Worm (Caenorhabditis elegans) whole organism, L4/young adult: ENCODE results near the gene frh-1.

Experiments
- W03F9.2 ChIP-seq: fragments of 150-350 bp; optimal IDR thresholded peaks from 2 replicates; lab custom pipeline; 2014; ENCODE audit warnings: missing biosample characterization, missing genetic modification characterization
- dao-5 ChIP-seq: sonication (generic microtip); optimal IDR thresholded peaks from 2 replicates; lab custom pipeline; 2016; ENCODE audit warnings: missing genotype, missing genetic modification characterization, moderate library complexity, missing compliant biosample characterization
- him-1 ChIP-seq: sonication (generic microtip); optimal IDR thresholded peaks from 2 replicates; lab custom pipeline; 2016; ENCODE audit warnings: missing genotype, missing genetic modification reagents, missing genetic modification characterization, missing compliant biosample characterization

Gene frh-1

ce11 chrII:5899080-5899479 is 18.1 kb upstream of the frh-1 start:
- no peak for TF ChIP-seq dao-5 (tag; lab: Kevin White, UChicago)
- TF ChIP-seq him-1 (tag; lab: Kevin White, UChicago) = no peak
- TF ChIP-seq W03F9.2 (tag; lab: Kevin White, UChicago) = no peak

DNA sequence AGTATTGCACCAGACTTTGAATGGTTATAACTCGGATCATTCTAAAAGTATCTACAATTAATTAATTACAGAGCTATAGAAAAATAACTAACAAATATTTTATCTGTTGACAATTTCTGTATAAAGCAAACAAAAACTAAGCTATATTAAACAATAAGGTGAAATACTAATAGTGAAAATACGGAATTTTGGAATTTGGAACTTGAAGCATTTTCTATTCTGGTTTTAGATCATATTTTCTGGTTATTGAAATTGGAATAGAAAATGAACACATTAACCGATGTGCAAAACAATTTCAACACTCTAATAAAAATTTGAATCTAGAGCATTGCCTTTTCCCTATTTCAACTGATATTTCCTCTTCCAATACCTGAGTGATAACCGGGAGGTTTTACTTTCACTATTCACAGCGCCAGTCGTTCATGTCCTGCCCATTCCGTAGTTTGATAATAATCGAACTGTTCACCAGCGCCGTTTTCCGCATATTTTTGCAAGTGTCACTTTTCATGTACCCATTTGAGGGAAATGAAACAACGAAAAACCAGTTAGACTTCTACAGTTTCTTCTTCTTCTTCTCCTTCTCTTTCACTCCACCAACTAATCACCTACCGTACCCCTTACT is 17.2 kb upstream of the frh-1 start:
- TF ChIP-seq dao-5 (tag; lab: Kevin White, UChicago) (no peak), W03F9.2 (tag; lab: Kevin White, UChicago) (peak; percentile 16)

ce11 chrII:5901407-5902026 is 15.7 kb upstream of the frh-1 start:
- TF ChIP-seq dao-5 (tag; lab: Kevin White, UChicago) (no peak), W03F9.2 (tag; lab: Kevin White, UChicago) (no peak), him-1 (tag; lab: Kevin White, UChicago) (no peak)

DNA sequence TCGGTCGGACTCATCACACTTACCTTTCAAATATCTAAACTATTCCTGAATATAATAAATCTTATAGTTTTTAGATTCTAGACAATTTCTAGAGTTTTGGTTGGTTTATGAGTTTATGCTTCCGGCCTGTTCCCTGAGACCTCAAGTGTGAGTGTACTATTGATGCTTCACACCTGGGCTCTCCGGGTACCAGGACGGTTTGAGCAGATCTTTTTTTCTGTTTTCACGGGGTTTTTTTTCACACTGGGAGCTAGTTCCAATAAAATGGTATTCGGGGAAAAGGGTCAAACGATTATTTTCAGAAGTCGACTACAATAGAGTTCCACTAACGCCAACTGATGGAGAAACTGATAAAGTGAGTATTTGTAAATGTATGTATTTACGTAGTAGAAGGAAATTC is 15.1 kb upstream of the frh-1 start:
- TF ChIP-seq W03F9.2 (tag; lab: Kevin White, UChicago) (no peak), dao-5 (tag; lab: Kevin White, UChicago) (no peak), him-1 (tag; lab: Kevin White, UChicago) (no peak)

ce11 chrII:5904252-5904651 is 13.0 kb upstream of the frh-1 start, which contains the start of gene tsp-18:
TSS of gene tsp-18 (plus strand) at chrII:5904552.
- TF ChIP-seq dao-5 (tag; lab: Kevin White, UChicago) (no peak), him-1 (tag; lab: Kevin White, UChicago) (no peak), W03F9.2 (tag; lab: Kevin White, UChicago) (no peak)

DNA sequence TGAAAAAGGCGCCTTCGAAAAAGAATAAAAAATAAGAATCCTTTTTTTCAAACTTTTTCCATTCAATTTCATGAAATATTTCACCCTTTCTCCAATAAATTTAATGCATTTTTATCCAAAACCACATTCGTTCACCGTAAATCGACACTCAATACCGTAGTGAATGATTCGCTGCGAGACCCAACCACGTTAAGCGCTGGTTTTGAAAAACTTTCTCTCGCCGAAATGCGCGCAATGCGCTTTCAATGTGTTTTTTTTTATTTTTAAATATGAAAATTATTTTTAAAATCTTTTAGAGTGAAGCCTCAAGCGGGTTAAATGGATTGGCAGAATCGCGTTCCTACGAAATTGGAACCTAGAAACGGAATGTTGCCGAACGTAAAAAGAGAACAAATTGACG is 10.9 kb upstream of the frh-1 start, which contains the start of gene F59G1.8:
TSS of gene F59G1.8 (plus strand) at position 293 of the 400 bp plus-strand sequence.
- TF ChIP-seq W03F9.2 (tag; lab: Kevin White, UChicago) (no peak), him-1 (tag; lab: Kevin White, UChicago) (no peak), dao-5 (tag; lab: Kevin White, UChicago) (no peak)

DNA sequence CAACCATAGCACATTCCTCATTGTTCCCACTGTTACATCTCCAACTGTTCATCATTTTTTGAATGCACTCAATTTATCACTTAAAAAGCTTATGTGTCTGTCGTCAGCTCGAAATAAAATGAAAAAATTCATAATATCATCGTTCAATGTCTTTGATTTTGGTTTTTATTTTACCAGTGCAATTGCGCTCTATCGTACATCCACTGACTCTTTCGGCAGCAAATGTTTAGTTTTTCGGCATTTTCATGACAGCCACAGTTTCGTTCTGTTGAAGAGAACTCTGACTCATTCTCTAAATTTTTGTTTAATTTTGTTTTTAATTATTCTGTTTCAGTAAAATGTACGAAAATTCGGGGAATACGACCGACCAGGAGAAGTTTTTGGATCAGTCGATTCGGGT is 9.7 kb upstream of the frh-1 start, which contains the start of gene vps-35:
TSS of gene vps-35 (plus strand) at position 335 of the 400 bp plus-strand sequence.
- no peak for TF ChIP-seq him-1 (tag; lab: Kevin White, UChicago)
- no peak for TF ChIP-seq W03F9.2 (tag; lab: Kevin White, UChicago)
- no peak for TF ChIP-seq dao-5 (tag; lab: Kevin White, UChicago)

ce11 chrII:5911274-5911673 is 5.9 kb upstream of the frh-1 start, which contains the start of gene cgt-3:
TSS of gene cgt-3 (plus strand) at chrII:5911324.
- TF ChIP-seq W03F9.2 (tag; lab: Kevin White, UChicago) (no peak), dao-5 (tag; lab: Kevin White, UChicago) (no peak), him-1 (tag; lab: Kevin White, UChicago) (no peak)

ce11 chrII:5911939-5912523 is 5.2 kb upstream of the frh-1 start:
- TF ChIP-seq him-1 (tag; lab: Kevin White, UChicago) (no peak), W03F9.2 (tag; lab: Kevin White, UChicago) (no peak), dao-5 (tag; lab: Kevin White, UChicago) (no peak)

ce11 chrII:5913897-5914296 is 3.3 kb upstream of the frh-1 start:
- TF ChIP-seq W03F9.2 (tag; lab: Kevin White, UChicago) (no peak), dao-5 (tag; lab: Kevin White, UChicago) (no peak), him-1 (tag; lab: Kevin White, UChicago) (no peak)

ce11 chrII:5918149-5918697 is 1.0 kb downstream of the frh-1 start, which contains the start of gene ptp-2:
TSS of gene ptp-2 (plus strand) at chrII:5918647.
- TF ChIP-seq dao-5 (tag; lab: Kevin White, UChicago) (no peak), W03F9.2 (tag; lab: Kevin White, UChicago) (peak; percentile 36)

DNA sequence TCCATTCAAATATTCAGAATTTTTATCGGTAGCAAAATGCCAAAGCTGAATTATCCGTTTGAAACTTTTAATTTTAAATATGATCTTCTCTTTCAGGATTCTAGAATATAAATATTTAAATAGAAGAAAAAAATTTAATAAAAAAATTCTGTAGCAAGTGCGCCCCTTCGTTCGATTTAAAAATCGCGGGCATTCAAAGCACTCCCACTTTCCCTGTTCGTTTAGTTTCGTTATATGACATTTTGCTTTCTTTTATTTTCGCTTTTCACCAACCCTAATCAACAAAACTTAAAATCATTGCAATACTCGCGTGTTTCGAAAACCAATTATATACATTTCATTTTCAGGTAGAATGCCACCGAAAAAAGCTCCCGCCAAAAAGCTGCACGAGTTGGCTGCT is 4.4 kb downstream of the frh-1 start, which contains the start of gene vrk-1:
TSS of gene vrk-1 (plus strand) at position 348 of the 400 bp plus-strand sequence.
- TF ChIP-seq W03F9.2 (tag; lab: Kevin White, UChicago) (no peak), dao-5 (tag; lab: Kevin White, UChicago) (no peak), him-1 (tag; lab: Kevin White, UChicago) (no peak)

ce11 chrII:5928502-5928901 is 11.3 kb downstream of the frh-1 start, which contains the start of gene egl-44:
TSS of gene egl-44 (plus strand) at chrII:5928802.
- TF ChIP-seq him-1 (tag; lab: Kevin White, UChicago) (no peak), dao-5 (tag; lab: Kevin White, UChicago) (no peak), W03F9.2 (tag; lab: Kevin White, UChicago) (no peak)
